Fruit fly (Drosophila melanogaster): Measurements from ENCODE around the gene AnxB9.

- TF ChIP-seq psq (optimal IDR thresholded peaks at IDR 0.05), result no peak
- no peak for TF ChIP-seq usp (GFP tag; optimal IDR thresholded peaks at IDR 0.05)
- no peak for TF ChIP-seq CG8478 (optimal IDR thresholded peaks at IDR 0.05)
- no peak for TF ChIP-seq pan (optimal IDR thresholded peaks at IDR 0.05)
These were observed 24.4 kb downstream of the AnxB9 start for dm6 chr3R:21089416-21089815.

Measured in whole organism.